Worm (Caenorhabditis elegans) whole organism, mixed stage, embryonic: Measurements from ENCODE around the gene ZK512.10.

Source experiments
- blmp-1 ChIP-seq: fragments of 150-350 bp; optimal IDR thresholded peaks from 2 replicates; lab custom pipeline; 2014; ENCODE audit warnings: missing biosample characterization, missing genetic modification characterization
- elt-3 ChIP-seq: fragments of 150-350 bp; optimal IDR thresholded peaks from 2 replicates; lab custom pipeline; 2014; ENCODE audit warnings: missing biosample characterization, missing genetic modification characterization
- flh-1 ChIP-seq: fragments of 200-800 bp; sonication (Bioruptor generic); optimal IDR thresholded peaks from 2 replicates; lab custom pipeline; 2018; ENCODE audit warnings: mild to moderate bottlenecking, missing genetic modification characterization, moderate library complexity, missing compliant biosample characterization
- lin-13 ChIP-seq: fragments of 150-350 bp; optimal IDR thresholded peaks from 2 replicates; lab custom pipeline; 2014; ENCODE audit warnings: missing biosample characterization, missing genetic modification characterization
- nhr-237 ChIP-seq: fragments of 150-350 bp; optimal IDR thresholded peaks from 2 replicates; lab custom pipeline; 2014; ENCODE audit warnings: missing biosample characterization, missing genetic modification characterization
- nhr-76 ChIP-seq: sonication (generic microtip); optimal IDR thresholded peaks from 2 replicates; lab custom pipeline; 2017; ENCODE audit warnings: missing biosample characterization, missing genetic modification characterization
- snpc-4 ChIP-seq: fragments of 150-350 bp; optimal IDR thresholded peaks from 2 replicates; lab custom pipeline; 2014; ENCODE audit warnings: missing biosample characterization, missing genetic modification characterization
- unc-120 ChIP-seq: sonication (generic microtip); optimal IDR thresholded peaks from 2 replicates; lab custom pipeline; 2017; ENCODE audit warnings: missing genetic modification characterization, missing compliant biosample characterization; ENCODE audit not compliant: poor library complexity, severe bottlenecking
- unc-39 ChIP-seq: fragments of 150-350 bp; optimal IDR thresholded peaks from 2 replicates; lab custom pipeline; 2014; ENCODE audit warnings: missing biosample characterization, missing genetic modification characterization
- unc-62 ChIP-seq: fragments of 150-350 bp; optimal IDR thresholded peaks from 2 replicates; lab custom pipeline; 2014; ENCODE audit warnings: missing biosample characterization, missing genetic modification reagents, missing genetic modification characterization
- zip-8 ChIP-seq: fragments of 150-350 bp; optimal IDR thresholded peaks from 2 replicates; lab custom pipeline; 2014; ENCODE audit warnings: missing biosample characterization, missing genetic modification characterization

DNA sequence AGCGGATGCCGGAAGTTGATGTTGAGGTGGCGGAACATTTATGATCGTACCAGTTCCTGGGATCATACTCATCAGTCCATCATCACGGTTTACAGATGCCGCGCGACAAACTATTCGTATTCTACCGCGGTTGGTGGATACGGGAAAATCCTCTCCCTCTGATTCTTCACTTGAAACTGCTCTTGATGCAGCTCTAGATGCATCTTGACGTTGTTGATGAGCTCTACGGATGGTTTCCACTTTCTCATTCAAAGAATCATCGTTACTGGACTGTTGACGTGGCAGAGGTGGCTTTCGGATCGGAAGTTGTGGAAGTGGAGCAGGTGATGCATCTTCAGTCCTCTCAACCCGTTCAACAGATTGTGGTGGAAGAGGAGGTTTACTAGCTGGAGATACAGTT is 18.4 kb downstream of the ZK512.10 start:
- TF ChIP-seq unc-39 (tag; lab: Kevin White, UChicago) (no peak), nhr-76 (tag; lab: Kevin White, UChicago) (no peak), lin-13 (tag; lab: Kevin White, UChicago) (no peak), blmp-1 (no peak), elt-3 (tag; lab: Kevin White, UChicago) (no peak), zip-8 (tag; lab: Kevin White, UChicago) (no peak), flh-1 (GFP tag; lab: Kevin White, UChicago) (no peak), unc-62 (no peak), nhr-237 (tag; lab: Kevin White, UChicago) (no peak), unc-120 (no peak), snpc-4 (tag; lab: Kevin White, UChicago) (no peak)
